Worm (Caenorhabditis elegans) whole organism, L1 larva: Measurements from ENCODE around the gene srz-16.

Experiments used
- C04F5.9 ChIP-seq: sonication (generic microtip); optimal IDR thresholded peaks from 2 replicates; lab custom pipeline; 2016; ENCODE audit warnings: missing genetic modification characterization, missing compliant biosample characterization
- C16A3.4 ChIP-seq: fragments of 150-350 bp; optimal IDR thresholded peaks from 2 replicates; lab custom pipeline; 2014; ENCODE audit warnings: missing biosample characterization, missing genetic modification characterization
- C34B4.2 ChIP-seq: sonication (generic microtip); optimal IDR thresholded peaks from 2 replicates; lab custom pipeline; 2017; ENCODE audit warnings: mild to moderate bottlenecking, missing genetic modification characterization, missing compliant biosample characterization
- Y116A8C.19 ChIP-seq: sonication (generic microtip); optimal IDR thresholded peaks from 2 replicates; lab custom pipeline; 2016; ENCODE audit warnings: missing compliant biosample characterization, missing genetic modification characterization, borderline replicate concordance
- aha-1 ChIP-seq: fragments of 150-350 bp; optimal IDR thresholded peaks from 2 replicates; lab custom pipeline; 2014; ENCODE audit warnings: missing biosample characterization, missing genetic modification characterization
- alr-1 ChIP-seq: fragments of 200-800 bp; sonication (Bioruptor generic); optimal IDR thresholded peaks from 2 replicates; lab custom pipeline; 2018; ENCODE audit warnings: borderline replicate concordance, mild to moderate bottlenecking, missing genetic modification characterization, missing compliant biosample characterization
- blmp-1 ChIP-seq: fragments of 150-350 bp; optimal IDR thresholded peaks from 2 replicates; lab custom pipeline; 2014; ENCODE audit warnings: missing biosample characterization, missing genetic modification characterization
- ces-1 ChIP-seq: fragments of 150-350 bp; optimal IDR thresholded peaks from 2 replicates; lab custom pipeline; 2014; ENCODE audit warnings: missing biosample characterization, missing genetic modification reagents, missing genetic modification characterization
- dpl-1 ChIP-seq, 3 experiments: fragments of 150-350 bp in 2 of 3; sonication (generic microtip) in 1 of 3; optimal IDR thresholded peaks; 2 replicates each; lab custom pipeline; 2014 to 2017; ENCODE audit warnings: missing biosample characterization in 3 of 3, missing genetic modification characterization in 3 of 3, missing genetic modification reagents in 3 of 3
- dsc-1 ChIP-seq: sonication (generic microtip); optimal IDR thresholded peaks from 2 replicates; lab custom pipeline; 2016; ENCODE audit warnings: mild to moderate bottlenecking, missing genetic modification characterization, missing compliant biosample characterization
- efl-1 ChIP-seq, 4 experiments: fragments of 150-350 bp; optimal IDR thresholded peaks in 3 of 4; peaks in 1 of 4; 1 replicate in 1 of 4; 2 replicates in 3 of 4; lab custom pipeline; 2014; ENCODE audit warnings: missing biosample characterization in 2 of 4, missing genetic modification characterization in 2 of 4, missing genetic modification reagents in 2 of 4
- egl-13 ChIP-seq: sonication (generic microtip); optimal IDR thresholded peaks from 2 replicates; lab custom pipeline; 2016; ENCODE audit warnings: missing genotype, missing genetic modification reagents, missing genetic modification characterization, missing compliant biosample characterization
- elt-2 ChIP-seq: sonication (generic microtip); optimal IDR thresholded peaks from 2 replicates; lab custom pipeline; 2016; ENCODE audit warnings: missing genetic modification characterization, mild to moderate bottlenecking, inconsistent platforms, missing compliant biosample characterization, missing genetic modification reagents
- ets-5 ChIP-seq: fragments of 200-800 bp; sonication (Bioruptor generic); IDR thresholded peaks from 2 replicates; pipeline ENCODE4 v1.3.6; 2022; ENCODE audit warnings: missing genetic modification characterization, missing compliant biosample characterization
- fkh-10 ChIP-seq: sonication (generic microtip); optimal IDR thresholded peaks from 2 replicates; lab custom pipeline; 2017; ENCODE audit warnings: missing biosample characterization, missing genetic modification reagents, missing genetic modification characterization
- fos-1 ChIP-seq: fragments of 150-350 bp; optimal IDR thresholded peaks from 2 replicates; lab custom pipeline; 2014; ENCODE audit warnings: missing biosample characterization, missing genetic modification characterization
- hlh-4 ChIP-seq: sonication (generic microtip); optimal IDR thresholded peaks from 2 replicates; lab custom pipeline; 2016; ENCODE audit warnings: mild to moderate bottlenecking, missing genetic modification characterization, missing compliant biosample characterization
- irx-1 ChIP-seq: sonication (generic microtip); optimal IDR thresholded peaks from 2 replicates; lab custom pipeline; 2016; ENCODE audit warnings: missing genetic modification characterization, missing compliant biosample characterization
- isw-1 ChIP-seq: fragments of 200-800 bp; sonication (Bioruptor generic); IDR thresholded peaks from 2 replicates; pipeline ENCODE4 v1.3.6; 2022; ENCODE audit warnings: missing genetic modification characterization, missing compliant biosample characterization
- lin-13 ChIP-seq: fragments of 150-350 bp; optimal IDR thresholded peaks from 2 replicates; lab custom pipeline; 2014; ENCODE audit warnings: missing biosample characterization, missing genetic modification reagents, missing genetic modification characterization
- lsy-2 ChIP-seq, 2 experiments: fragments of 150-350 bp; optimal IDR thresholded peaks; 2 replicates each; lab custom pipeline; 2014; ENCODE audit warnings: missing biosample characterization in 2 of 2, missing genetic modification characterization in 2 of 2
- mep-1 ChIP-seq: fragments of 150-350 bp; optimal IDR thresholded peaks from 2 replicates; lab custom pipeline; 2014; ENCODE audit warnings: missing biosample characterization, missing genetic modification characterization
- nhr-11 ChIP-seq: fragments of 150-350 bp; optimal IDR thresholded peaks from 2 replicates; lab custom pipeline; 2014; ENCODE audit warnings: missing biosample characterization, missing genetic modification characterization
- nhr-71 ChIP-seq: sonication (generic microtip); optimal IDR thresholded peaks from 2 replicates; lab custom pipeline; 2016; ENCODE audit warnings: mild to moderate bottlenecking, missing genetic modification characterization, moderate library complexity, missing compliant biosample characterization
- nhr-77 ChIP-seq: fragments of 150-350 bp; optimal IDR thresholded peaks from 2 replicates; lab custom pipeline; 2014; ENCODE audit warnings: missing biosample characterization, missing genetic modification characterization
- pag-3 ChIP-seq: sonication (generic microtip); optimal IDR thresholded peaks from 2 replicates; lab custom pipeline; 2017; ENCODE audit warnings: missing genetic modification characterization, mild to moderate bottlenecking, missing compliant biosample characterization, antibody characterized with exemption, borderline replicate concordance; ENCODE audit not compliant: insufficient read depth
- pqm-1 ChIP-seq: sonication (generic microtip); optimal IDR thresholded peaks from 3 replicates; lab custom pipeline; 2017; ENCODE audit warnings: missing biosample characterization, missing genetic modification characterization
- rnt-1 ChIP-seq: sonication (generic microtip); optimal IDR thresholded peaks from 2 replicates; lab custom pipeline; 2016; ENCODE audit warnings: mild to moderate bottlenecking, missing genetic modification characterization, moderate library complexity, missing compliant biosample characterization
- skn-1 ChIP-seq: fragments of 150-350 bp; optimal IDR thresholded peaks from 2 replicates; lab custom pipeline; 2014; ENCODE audit warnings: missing biosample characterization, missing genetic modification characterization
- snpc-4 ChIP-seq: fragments of 150-350 bp; optimal IDR thresholded peaks from 2 replicates; lab custom pipeline; 2014; ENCODE audit warnings: missing biosample characterization, missing genetic modification characterization
- sptf-1 ChIP-seq: fragments of 150-350 bp; optimal IDR thresholded peaks from 2 replicates; lab custom pipeline; 2014; ENCODE audit warnings: missing biosample characterization, missing genetic modification characterization
- tbx-2 ChIP-seq: sonication (generic microtip); optimal IDR thresholded peaks from 2 replicates; lab custom pipeline; 2016; ENCODE audit warnings: missing genetic modification characterization, missing compliant biosample characterization
- tlp-1 ChIP-seq: fragments of 150-350 bp; optimal IDR thresholded peaks from 2 replicates; lab custom pipeline; 2014; ENCODE audit warnings: missing biosample characterization, missing genetic modification characterization
- unc-130 ChIP-seq: fragments of 150-350 bp; optimal IDR thresholded peaks from 2 replicates; lab custom pipeline; 2017; ENCODE audit warnings: missing biosample characterization, missing genetic modification characterization, inconsistent platforms
- unc-62 ChIP-seq: fragments of 150-350 bp; optimal IDR thresholded peaks from 2 replicates; lab custom pipeline; 2014; ENCODE audit warnings: missing biosample characterization, missing genetic modification reagents, missing genetic modification characterization
- unc-86 ChIP-seq: sonication (generic microtip); optimal IDR thresholded peaks from 2 replicates; lab custom pipeline; 2016; ENCODE audit warnings: missing genetic modification characterization, missing compliant biosample characterization
- unc-98 ChIP-seq: fragments of 200-800 bp; sonication (Bioruptor generic); IDR thresholded peaks from 2 replicates; pipeline ENCODE4 v1.3.6; 2022; ENCODE audit warnings: missing genetic modification characterization, missing compliant biosample characterization
- xbp-1 ChIP-seq: sonication (generic microtip); optimal IDR thresholded peaks from 2 replicates; lab custom pipeline; 2016; ENCODE audit warnings: missing genetic modification characterization, missing compliant biosample characterization
- zag-1 ChIP-seq: fragments of 150-350 bp; optimal IDR thresholded peaks from 2 replicates; lab custom pipeline; 2014; ENCODE audit warnings: missing biosample characterization, missing genetic modification characterization
- ztf-11 ChIP-seq, 2 experiments: sonication (generic microtip); optimal IDR thresholded peaks; 2 replicates each; lab custom pipeline; 2016 to 2017; ENCODE audit warnings: missing genetic modification characterization in 2 of 2, missing biosample characterization in 1 of 2, missing compliant biosample characterization in 1 of 2
- ztf-4 ChIP-seq: fragments of 150-350 bp; optimal IDR thresholded peaks from 2 replicates; lab custom pipeline; 2014; ENCODE audit warnings: missing biosample characterization, missing genetic modification characterization

srz-16 gene

DNA sequence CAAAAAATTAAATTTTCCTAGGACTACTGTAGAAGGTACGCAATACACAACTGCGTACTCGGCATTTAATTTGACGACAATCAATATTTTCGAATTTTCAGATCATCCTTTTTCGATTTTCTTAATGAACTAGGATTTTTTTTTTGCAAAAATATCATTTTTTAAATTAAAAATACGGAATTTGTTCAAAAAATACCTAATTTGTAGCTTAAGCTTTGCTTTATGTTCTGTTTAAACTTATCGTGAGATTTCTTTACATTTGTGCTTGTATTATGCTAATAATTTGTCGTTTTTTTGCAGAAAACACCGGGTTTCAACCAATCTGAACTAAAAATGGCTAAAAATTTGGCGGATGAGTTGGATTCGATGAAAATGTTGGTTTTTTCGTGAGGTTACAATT lies 10.2 kb upstream of the srz-16 start, which contains the start of gene ftr-1:
Gene ftr-1, plus strand, starts transcription at position 301 of the 400 bp plus-strand sequence.
- TF ChIP-seq ces-1 (no peak), efl-1 (optimal IDR thresholded peaks at IDR 0.05; lab: Kevin White, UChicago) (no peak), efl-1 (GFP tag; optimal IDR thresholded peaks at IDR 0.05 in 1 of 2; lab: Kevin White, UChicago) (peak in 1 of 2 experiments; percentile 32), tlp-1 (no peak), unc-86 (tag; lab: Kevin White, UChicago) (no peak), irx-1 (tag; lab: Kevin White, UChicago) (no peak), Y116A8C.19 (tag; lab: Kevin White, UChicago) (no peak)

DNA sequence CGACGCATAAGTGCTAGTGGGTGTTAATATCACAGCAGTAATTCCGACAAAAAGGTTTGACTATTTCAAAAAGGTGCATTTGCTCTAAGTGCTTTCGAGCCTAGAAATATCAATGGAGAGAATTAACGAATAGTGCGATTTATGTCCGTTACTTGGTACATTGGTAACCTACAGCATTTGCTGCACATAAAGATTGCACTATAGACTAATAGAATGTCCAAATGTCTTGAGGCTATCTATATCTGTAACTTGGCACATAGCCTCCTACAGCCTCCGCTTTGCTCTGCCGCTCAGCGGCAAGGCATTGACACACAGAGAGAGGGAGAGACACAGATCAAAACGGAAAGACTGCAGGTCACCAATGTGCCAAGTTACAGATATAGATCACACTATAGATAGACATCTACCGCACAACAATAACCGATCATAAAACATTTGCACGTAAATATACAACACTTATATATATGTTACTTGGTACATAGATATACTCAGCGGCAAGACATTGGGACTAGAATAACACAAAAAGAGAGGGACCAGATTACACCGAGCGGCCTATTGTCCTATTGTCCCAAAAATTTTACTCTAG lies 9.1 kb upstream of the srz-16 start, which contains the start of the genes srh-217 and Y113G7B.28:
Gene srh-217, minus strand, starts transcription at position 101 of the 586 bp plus-strand sequence.
Gene Y113G7B.28, plus strand, starts transcription at position 536 of the 586 bp plus-strand sequence.
- TF ChIP-seq efl-1 (optimal IDR thresholded peaks at IDR 0.05; lab: Kevin White, UChicago) (no peak), efl-1 (GFP tag; optimal IDR thresholded peaks at IDR 0.05 in 1 of 2; lab: Kevin White, UChicago) (peak in 1 of 2 experiments; percentile 57), C16A3.4 (tag; lab: Kevin White, UChicago) (no peak)

DNA sequence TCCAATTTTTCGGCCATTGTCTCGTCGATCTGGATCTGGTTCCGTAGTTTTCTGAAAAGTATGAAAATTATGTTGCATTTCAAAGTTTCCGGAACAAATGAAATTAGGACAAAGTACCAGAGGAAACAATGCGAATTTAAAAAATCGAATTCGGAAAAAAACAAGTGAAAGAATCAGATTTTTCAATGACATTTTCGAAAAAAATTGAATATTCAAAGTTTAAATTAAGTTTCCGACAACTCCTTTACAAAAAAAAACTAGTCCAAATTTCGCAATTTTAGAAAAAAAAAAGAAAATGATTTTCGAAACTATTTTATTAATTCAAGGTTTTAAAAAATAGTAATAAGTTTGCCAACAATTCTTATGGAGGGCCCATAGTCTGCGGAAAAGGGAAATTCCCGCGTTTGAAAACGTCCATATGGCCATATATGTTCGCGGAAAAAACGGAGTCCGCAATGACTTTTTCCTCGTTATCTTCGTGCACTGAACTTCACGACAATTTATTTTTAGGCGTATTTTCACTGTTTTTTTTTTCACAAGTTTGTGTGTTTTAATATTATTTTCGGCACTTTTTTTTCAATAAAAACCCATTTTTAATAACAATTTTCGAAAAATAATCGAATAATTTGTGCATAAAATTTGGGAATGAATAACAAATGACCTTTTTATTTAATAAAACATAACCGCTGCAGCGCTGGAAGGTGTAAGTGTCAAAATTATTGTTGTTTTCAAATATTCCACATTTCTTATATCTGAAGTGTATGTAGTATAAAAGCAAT lies 5.8 kb upstream of the srz-16 start, which contains the start of the genes fbxa-115 and Y113G7B.27:
Gene fbxa-115, minus strand, starts transcription at position 51 of the 779 bp plus-strand sequence.
Gene Y113G7B.27, plus strand, starts transcription at position 729 of the 779 bp plus-strand sequence.
- TF ChIP-seq pqm-1 (no peak), skn-1 (tag; lab: Kevin White, UChicago) (no peak), dsc-1 (no peak), fos-1 (tag; lab: Kevin White, UChicago) (no peak), xbp-1 (tag; lab: Kevin White, UChicago) (no peak), efl-1 (optimal IDR thresholded peaks at IDR 0.05; lab: Kevin White, UChicago) (no peak), efl-1 (GFP tag; optimal IDR thresholded peaks at IDR 0.05 in 1 of 2; lab: Kevin White, UChicago) (peak in 1 of 2 experiments; percentile 41), rnt-1 (no peak), nhr-77 (tag; lab: Kevin White, UChicago) (no peak)
- TF ChIP-seq, all 84 proteins: peak for 1

DNA sequence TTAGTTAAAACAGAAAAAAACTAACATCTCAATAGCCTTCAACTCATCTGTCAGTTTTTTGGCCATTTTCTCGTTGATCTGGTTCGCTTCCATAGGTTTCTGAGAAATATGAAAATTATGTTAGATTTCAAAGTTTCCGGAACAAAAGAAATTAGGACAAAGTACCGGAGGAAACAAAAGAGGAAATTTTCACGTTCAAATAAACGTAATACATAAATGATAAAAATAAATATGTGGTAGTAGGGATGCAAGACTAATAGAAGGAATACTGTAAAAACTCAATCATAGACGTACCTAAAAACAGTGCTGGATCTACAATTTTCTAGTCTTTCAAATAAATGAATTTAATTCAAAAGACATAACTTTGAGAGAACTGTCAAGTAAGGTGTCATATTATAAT lies 2.3 kb upstream of the srz-16 start, which contains the start of gene fbxa-116:
Gene fbxa-116, minus strand, starts transcription at position 101 of the 400 bp plus-strand sequence.
- TF ChIP-seq egl-13 (tag; lab: Kevin White, UChicago) (no peak), ztf-11 (tag; optimal IDR thresholded peaks at IDR 0.05; lab: Kevin White, UChicago) (no peak), snpc-4 (no peak), hlh-4 (no peak), zag-1 (tag; lab: Kevin White, UChicago) (no peak), ztf-4 (tag; lab: Kevin White, UChicago) (no peak), C34B4.2 (no peak), unc-62 (GFP tag; lab: Kevin White, UChicago) (no peak), tbx-2 (tag; lab: Kevin White, UChicago) (no peak), rnt-1 (no peak), C04F5.9 (tag; lab: Kevin White, UChicago) (no peak), dpl-1 (GFP tag; optimal IDR thresholded peaks at IDR 0.05; lab: Kevin White, UChicago) (no peak), nhr-71 (tag; lab: Kevin White, UChicago) (no peak), nhr-11 (no peak), isw-1 (GFP tag; lab: Robert Waterston, UW) (no peak), aha-1 (tag; lab: Kevin White, UChicago) (no peak), lin-13 (GFP tag; lab: Kevin White, UChicago) (no peak), elt-2 (tag; lab: Kevin White, UChicago) (no peak), ces-1 (no peak), blmp-1 (tag; lab: Kevin White, UChicago) (no peak)

DNA sequence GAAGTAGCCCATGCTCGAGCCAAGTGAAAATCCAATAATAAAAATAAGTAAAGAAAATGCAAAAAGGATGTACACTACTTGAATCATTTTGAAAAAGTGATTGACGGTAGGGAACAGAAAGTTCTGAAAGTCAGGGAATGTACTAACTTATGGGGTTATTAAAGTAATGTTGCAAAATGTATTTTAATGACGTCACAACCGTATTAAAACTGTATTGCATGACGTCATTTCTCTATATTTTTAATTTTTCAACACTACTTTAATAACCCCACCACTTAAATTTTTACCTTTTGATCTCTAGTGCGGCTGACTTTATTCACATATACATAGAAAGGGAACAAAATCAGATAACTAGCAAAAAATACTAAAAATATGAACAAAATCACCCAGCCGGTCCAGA lies 4.2 kb downstream of the srz-16 start:
- TF ChIP-seq skn-1 (tag; lab: Kevin White, UChicago) (no peak), alr-1 (tag; lab: Kevin White, UChicago) (no peak), unc-130 (tag; lab: Kevin White, UChicago) (no peak), fkh-10 (GFP tag; lab: Kevin White, UChicago) (no peak), lsy-2 (tag; optimal IDR thresholded peaks at IDR 0.05; lab: Kevin White, UChicago) (no peak), unc-98 (GFP tag; lab: Robert Waterston, UW) (no peak), pag-3 (tag; lab: Kevin White, UChicago) (no peak), zag-1 (tag; lab: Kevin White, UChicago) (no peak), C04F5.9 (tag; lab: Kevin White, UChicago) (no peak), sptf-1 (tag; lab: Kevin White, UChicago) (no peak), dsc-1 (no peak), mep-1 (no peak), ets-5 (no peak), hlh-4 (no peak)
- TF ChIP-seq, all 84 proteins: peak for 0
